Fruit fly (Drosophila melanogaster) whole organism, embryonic: Measurements from ENCODE around the gene Syp.

Experiments used
- CG1024 ChIP-seq: fragments of 200-800 bp; sonication (Bioruptor generic); IDR thresholded peaks from 2 replicates; pipeline ENCODE4 v1.3.6; 2022; ENCODE audit warnings: missing biosample characterization, missing genetic modification characterization
- CG10366 ChIP-seq: fragments of 200-800 bp; sonication (Bioruptor generic); IDR thresholded peaks from 2 replicates; pipeline ENCODE4 v1.3.6; 2022; ENCODE audit warnings: missing biosample characterization, missing genetic modification characterization
- CG11093 ChIP-seq: fragments of 200-800 bp; sonication (Bioruptor generic); IDR thresholded peaks from 3 replicates; pipeline ENCODE4 v1.3.6; 2022; ENCODE audit warnings: missing biosample characterization, missing genetic modification characterization
- CG11560 ChIP-seq: fragments of 200-800 bp; sonication (Bioruptor generic); IDR thresholded peaks from 3 replicates; pipeline ENCODE4 v1.3.6; 2022; ENCODE audit warnings: missing biosample characterization, missing genetic modification characterization
- CG11695 ChIP-seq: fragments of 200-800 bp; sonication (Bioruptor generic); IDR thresholded peaks from 3 replicates; pipeline ENCODE4 v1.3.6; 2022; ENCODE audit warnings: missing biosample characterization, missing genetic modification characterization
- CG11723 ChIP-seq: fragments of 200-800 bp; sonication (Bioruptor generic); optimal IDR thresholded peaks from 2 replicates; lab custom pipeline; 2017; ENCODE audit warnings: missing biosample characterization, mild to moderate bottlenecking, missing genetic modification characterization
- CG12071 ChIP-seq: fragments of 200-800 bp; sonication (Bioruptor generic); optimal IDR thresholded peaks from 3 replicates; lab custom pipeline; 2018; ENCODE audit warnings: missing biosample characterization, mild to moderate bottlenecking, missing genetic modification characterization
- CG12299 ChIP-seq: fragments of 200-800 bp; sonication (Bioruptor generic); optimal IDR thresholded peaks from 2 replicates; lab custom pipeline; 2018; ENCODE audit warnings: missing biosample characterization, mild to moderate bottlenecking, missing genetic modification characterization
- CG13123 ChIP-seq: fragments of 200-800 bp; sonication (Bioruptor generic); optimal IDR thresholded peaks from 2 replicates; lab custom pipeline; 2016; ENCODE audit warnings: missing biosample characterization, missing genetic modification characterization
- CG13424 ChIP-seq: fragments of 200-800 bp; sonication (Bioruptor generic); optimal IDR thresholded peaks from 2 replicates; lab custom pipeline; 2019; ENCODE audit warnings: missing biosample characterization, mild to moderate bottlenecking, missing genetic modification characterization, moderate library complexity
- CG13624 ChIP-seq: fragments of 200-800 bp; sonication (Bioruptor generic); optimal IDR thresholded peaks from 2 replicates; lab custom pipeline; 2016; ENCODE audit warnings: missing biosample characterization, missing genetic modification characterization
- CG1603 ChIP-seq: fragments of 200-800 bp; sonication (Bioruptor generic); optimal IDR thresholded peaks from 2 replicates; lab custom pipeline; 2019; ENCODE audit warnings: missing biosample characterization, mild to moderate bottlenecking, missing genetic modification characterization, moderate library complexity
- CG1647 ChIP-seq: fragments of 200-800 bp; sonication (Bioruptor generic); optimal IDR thresholded peaks from 3 replicates; lab custom pipeline; 2016; ENCODE audit warnings: missing biosample characterization, missing genetic modification characterization
- CG16863 ChIP-seq: fragments of 200-800 bp; sonication (Bioruptor generic); optimal IDR thresholded peaks from 3 replicates; lab custom pipeline; 2016; ENCODE audit warnings: missing biosample characterization, missing genetic modification characterization
- CG1832 ChIP-seq: fragments of 200-800 bp; sonication (Bioruptor generic); optimal IDR thresholded peaks from 2 replicates; lab custom pipeline; 2017; ENCODE audit warnings: missing biosample characterization, mild to moderate bottlenecking, missing genetic modification characterization, inconsistent platforms
- CG31365 ChIP-seq: fragments of 200-800 bp; sonication (Bioruptor generic); optimal IDR thresholded peaks from 2 replicates; lab custom pipeline; 2018; ENCODE audit warnings: missing biosample characterization, mild to moderate bottlenecking, missing genetic modification characterization
- CG33213 ChIP-seq: fragments of 200-800 bp; sonication (Bioruptor generic); optimal IDR thresholded peaks from 3 replicates; lab custom pipeline; 2016; ENCODE audit warnings: missing biosample characterization, missing genetic modification characterization
- CG33557 ChIP-seq: fragments of 200-800 bp; sonication (Bioruptor generic); optimal IDR thresholded peaks from 2 replicates; lab custom pipeline; 2019; ENCODE audit warnings: missing biosample characterization, mild to moderate bottlenecking, missing genetic modification characterization, moderate library complexity
- CG4707 ChIP-seq: fragments of 200-800 bp; sonication (Bioruptor generic); optimal IDR thresholded peaks from 2 replicates; lab custom pipeline; 2018; ENCODE audit warnings: missing biosample characterization, mild to moderate bottlenecking, missing genetic modification characterization, moderate library complexity
- CG4730 ChIP-seq: fragments of 200-800 bp; sonication (Bioruptor generic); IDR thresholded peaks from 2 replicates; pipeline ENCODE4 v1.3.6; 2022; ENCODE audit warnings: missing biosample characterization, missing genetic modification characterization
- CG6175 ChIP-seq: fragments of 200-800 bp; sonication (Bioruptor generic); IDR thresholded peaks from 3 replicates; pipeline ENCODE4 v1.3.6; 2022; ENCODE audit warnings: missing biosample characterization, missing genetic modification characterization
- CG6765 ChIP-seq: fragments of 200-800 bp; sonication (Bioruptor generic); optimal IDR thresholded peaks from 3 replicates; lab custom pipeline; 2017; ENCODE audit warnings: missing biosample characterization, mild to moderate bottlenecking, missing genetic modification characterization
- CG7839 ChIP-seq: fragments of 200-800 bp; sonication (Bioruptor generic); optimal IDR thresholded peaks from 3 replicates; lab custom pipeline; 2018; ENCODE audit warnings: missing biosample characterization, mild to moderate bottlenecking, missing genetic modification characterization, moderate library complexity
- CG9215 ChIP-seq: fragments of 200-800 bp; sonication (Bioruptor generic); IDR thresholded peaks from 2 replicates; pipeline ENCODE4 v1.3.6; 2022; ENCODE audit warnings: missing biosample characterization, missing genetic modification characterization
- CG9876 ChIP-seq: fragments of 200-800 bp; sonication (Bioruptor generic); optimal IDR thresholded peaks from 2 replicates; lab custom pipeline; 2016; ENCODE audit warnings: missing biosample characterization, missing genetic modification characterization
- D19B ChIP-seq: fragments of 200-800 bp; sonication (Bioruptor generic); optimal IDR thresholded peaks from 2 replicates; lab custom pipeline; 2017; ENCODE audit warnings: missing biosample characterization, mild to moderate bottlenecking, missing genetic modification characterization
- Dek ChIP-seq: fragments of 200-800 bp; sonication (Bioruptor generic); optimal IDR thresholded peaks from 3 replicates; lab custom pipeline; 2019; ENCODE audit warnings: missing biosample characterization, mild to moderate bottlenecking, missing genetic modification characterization, moderate library complexity
- Dfd ChIP-seq, 2 experiments: fragments of >200 bp; optimal IDR thresholded peaks; 2 replicates each; lab custom pipeline; 2017; ENCODE audit warnings: missing biosample characterization in 2 of 2, missing genetic modification characterization in 2 of 2
- GATAe ChIP-seq: fragments of 200-800 bp; sonication (Bioruptor generic); conservative IDR thresholded peaks from 2 replicates; pipeline ENCODE4 v1.3.6; 2022; ENCODE audit warnings: missing biosample characterization, missing genetic modification characterization
- H2.0 ChIP-seq: fragments of 200-800 bp; sonication (Bioruptor generic); IDR thresholded peaks from 2 replicates; pipeline ENCODE4 v1.3.6; 2022; ENCODE audit warnings: missing biosample characterization, missing genetic modification characterization
- Mrtf ChIP-seq: fragments of 200-800 bp; sonication (Bioruptor generic); IDR thresholded peaks from 3 replicates; pipeline ENCODE4 v1.3.6; 2022; ENCODE audit warnings: missing biosample characterization, missing genetic modification characterization
- Sin3A ChIP-seq: fragments of >200 bp; optimal IDR thresholded peaks from 2 replicates; lab custom pipeline; 2018
- Sox100B ChIP-seq: fragments of 200-800 bp; sonication (Bioruptor generic); optimal IDR thresholded peaks from 3 replicates; lab custom pipeline; 2018; ENCODE audit warnings: missing biosample characterization, mild to moderate bottlenecking, missing genetic modification characterization
- Tbp ChIP-seq: fragments of >200 bp; optimal IDR thresholded peaks from 2 replicates; lab custom pipeline; 2018; ENCODE audit warnings: missing biosample characterization, missing genetic modification characterization
- ab ChIP-seq: fragments of 200-800 bp; sonication (Bioruptor generic); optimal IDR thresholded peaks from 2 replicates; lab custom pipeline; 2016; ENCODE audit warnings: missing biosample characterization, missing genetic modification characterization
- al ChIP-seq: fragments of 200-800 bp; sonication (Bioruptor generic); IDR thresholded peaks from 2 replicates; pipeline ENCODE4 v1.3.6; 2022; ENCODE audit warnings: missing biosample characterization, missing genetic modification characterization
- ash1 ChIP-seq: fragments of 200-800 bp; sonication (Bioruptor generic); optimal IDR thresholded peaks from 2 replicates; lab custom pipeline; 2018; ENCODE audit warnings: missing biosample characterization, mild to moderate bottlenecking, missing genetic modification characterization
- ato ChIP-seq: fragments of 200-800 bp; sonication (Bioruptor generic); IDR thresholded peaks from 2 replicates; pipeline ENCODE4 v1.3.6; 2022; ENCODE audit warnings: missing biosample characterization, missing genetic modification characterization; ENCODE audit not compliant: partially characterized antibody
- bowl ChIP-seq: fragments of 200-800 bp; sonication (Bioruptor generic); IDR thresholded peaks from 2 replicates; pipeline ENCODE4 v1.3.6; 2022; ENCODE audit warnings: missing biosample characterization, missing genetic modification characterization
- br ChIP-seq: fragments of >200 bp; optimal IDR thresholded peaks from 2 replicates; lab custom pipeline; 2017
- danr ChIP-seq: fragments of 200-800 bp; sonication (Bioruptor generic); IDR thresholded peaks from 2 replicates; pipeline ENCODE4 v1.3.6; 2022; ENCODE audit warnings: missing biosample characterization, missing genetic modification characterization
- dmrt99B ChIP-seq: fragments of 200-800 bp; sonication (Bioruptor generic); optimal IDR thresholded peaks from 2 replicates; lab custom pipeline; 2018; ENCODE audit warnings: missing biosample characterization, mild to moderate bottlenecking, missing genetic modification characterization, moderate library complexity
- esg ChIP-seq: fragments of 200-800 bp; sonication (Bioruptor generic); conservative IDR thresholded peaks from 2 replicates; pipeline ENCODE4 v1.3.6; 2022; ENCODE audit warnings: missing biosample characterization, missing genetic modification characterization
- exex ChIP-seq: fragments of 200-800 bp; sonication (Bioruptor generic); optimal IDR thresholded peaks from 4 replicates; lab custom pipeline; 2018; ENCODE audit warnings: missing biosample characterization, mild to moderate bottlenecking, missing genetic modification characterization, moderate library complexity
- fd3F ChIP-seq: fragments of 200-800 bp; sonication (Bioruptor generic); optimal IDR thresholded peaks from 2 replicates; lab custom pipeline; 2018; ENCODE audit warnings: missing biosample characterization, mild to moderate bottlenecking, missing genetic modification characterization, moderate library complexity
- gsb-n ChIP-seq: fragments of 200-800 bp; sonication (Bioruptor generic); optimal IDR thresholded peaks from 3 replicates; lab custom pipeline; 2018; ENCODE audit warnings: missing biosample characterization, mild to moderate bottlenecking, missing genetic modification characterization
- luna ChIP-seq: fragments of 200-800 bp; sonication (Bioruptor generic); optimal IDR thresholded peaks from 2 replicates; lab custom pipeline; 2016; ENCODE audit warnings: missing biosample characterization, missing genetic modification characterization
- pan ChIP-seq, 4 experiments: fragments of >200 bp in 3 of 4; fragments of 200-800 bp in 1 of 4; sonication (Bioruptor generic) in 1 of 4; optimal IDR thresholded peaks in 3 of 4; IDR thresholded peaks in 1 of 4; 2 replicates each; pipeline versions ENCODE4 v1.3.6 to Lab custom; 2017 to 2022; ENCODE audit warnings: missing biosample characterization in 2 of 4, missing genetic modification characterization in 2 of 4, mixed read lengths in 1 of 4
- pb ChIP-seq: fragments of 200-800 bp; sonication (Bioruptor generic); optimal IDR thresholded peaks from 3 replicates; lab custom pipeline; 2016; ENCODE audit warnings: missing biosample characterization, missing genetic modification characterization
- phol ChIP-seq: fragments of 200-800 bp; sonication (Bioruptor generic); optimal IDR thresholded peaks from 3 replicates; lab custom pipeline; 2018; ENCODE audit warnings: missing biosample characterization, mild to moderate bottlenecking, missing genetic modification characterization, moderate library complexity
- psq ChIP-seq: fragments of 200-800 bp; sonication (Bioruptor generic); optimal IDR thresholded peaks from 2 replicates; lab custom pipeline; 2017; ENCODE audit warnings: missing biosample characterization, missing genetic modification characterization
- sisA ChIP-seq: fragments of 200-800 bp; sonication (Bioruptor generic); IDR thresholded peaks from 2 replicates; pipeline ENCODE4 v1.3.6; 2022; ENCODE audit warnings: missing biosample characterization, missing genetic modification characterization
- usp ChIP-seq: fragments of >200 bp; optimal IDR thresholded peaks from 2 replicates; lab custom pipeline; 2017; ENCODE audit warnings: missing biosample characterization, missing genetic modification characterization

The Syp gene

DNA sequence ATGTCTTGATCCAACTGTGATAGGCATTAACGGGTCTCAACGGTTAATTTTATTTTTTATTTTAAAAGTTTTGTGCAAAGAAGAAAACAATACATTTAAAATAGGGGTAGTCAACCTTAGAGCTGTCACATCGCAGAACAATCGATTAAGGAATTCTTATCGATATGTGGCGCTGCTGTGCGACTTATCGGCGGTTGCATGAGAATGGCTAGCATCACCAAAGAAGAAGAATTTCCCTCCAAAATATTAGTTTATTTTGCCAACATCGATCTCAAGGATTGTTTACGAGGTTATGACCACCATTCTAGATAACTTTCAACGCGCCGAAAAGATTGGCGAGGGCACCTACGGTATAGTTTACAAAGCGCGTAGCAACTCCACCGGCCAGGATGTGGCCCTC, 21.1 kb upstream of the Syp start, which contains the start of gene Cdk2 (continued):
- TF ChIP-seq Dek (no peak), CG7839 (tag; lab: Kevin White, UChicago) (no peak), ato (GFP tag; lab: Robert Waterston, UW) (peak; percentile 79), CG1832 (no peak), CG10366 (GFP tag; lab: Robert Waterston, UW) (no peak), CG16863 (no peak), gsb-n (no peak), CG13424 (tag; lab: Kevin White, UChicago) (no peak), CG31365 (no peak), CG1603 (peak; percentile 68), danr (GFP tag; lab: Robert Waterston, UW) (no peak), CG4707 (no peak), H2.0 (GFP tag; lab: Robert Waterston, UW) (no peak), CG4730 (GFP tag; lab: Robert Waterston, UW) (no peak), CG11695 (GFP tag; lab: Robert Waterston, UW) (no peak), CG13624 (GFP tag; lab: Kevin White, UChicago) (no peak), CG1024 (GFP tag; lab: Robert Waterston, UW) (no peak), usp (GFP tag; lab: Kevin White, UChicago) (no peak), br (no peak), CG11723 (GFP tag; lab: Kevin White, UChicago) (no peak), CG6765 (no peak), ab (GFP tag; lab: Kevin White, UChicago) (no peak), esg (GFP tag; lab: Robert Waterston, UW) (no peak), CG9876 (GFP tag; lab: Kevin White, UChicago) (no peak), ash1 (GFP tag; lab: Kevin White, UChicago) (no peak), Mrtf (GFP tag; lab: Robert Waterston, UW) (no peak), al (GFP tag; lab: Robert Waterston, UW) (no peak), dmrt99B (tag; lab: Kevin White, UChicago) (no peak), GATAe (no peak), pb (no peak), Tbp (GFP tag; lab: Kevin White, UChicago) (no peak), Sox100B (no peak), fd3F (no peak), CG33213 (GFP tag; lab: Kevin White, UChicago) (peak; percentile 7), CG11093 (GFP tag; lab: Robert Waterston, UW) (no peak), luna (GFP tag; lab: Kevin White, UChicago) (no peak), Sin3A (lab: Kevin White, UChicago) (peak; percentile 44), exex (tag; lab: Kevin White, UChicago) (no peak), CG12299 (tag; lab: Kevin White, UChicago) (no peak), CG12071 (GFP tag; lab: Kevin White, UChicago) (no peak), CG11560 (tag; lab: Robert Waterston, UW) (no peak), pan (optimal IDR thresholded peaks at IDR 0.05; lab: Kevin White, UChicago) (no peak), pan (GFP tag; optimal IDR thresholded peaks at IDR 0.05 in 1 of 2, IDR thresholded peaks at IDR 0.05 in 1 of 2) (no peak), bowl (GFP tag; lab: Robert Waterston, UW) (no peak), D19B (GFP tag; lab: Kevin White, UChicago) (no peak), sisA (no peak), CG6175 (no peak), CG1647 (no peak), CG33557 (GFP tag; lab: Kevin White, UChicago) (no peak), CG13123 (no peak), CG9215 (no peak), Dfd (GFP tag; optimal IDR thresholded peaks at IDR 0.05; lab: Kevin White, UChicago) (no peak), phol (tag; lab: Kevin White, UChicago) (peak; percentile 37), psq (GFP tag; lab: Kevin White, UChicago) (no peak)
